Fruit fly (Drosophila melanogaster) whole organism, embryonic: ENCODE results near the gene CG14096.

Source experiments
- Ada2b ChIP-seq: fragments of 200-800 bp; sonication (Bioruptor generic); IDR thresholded peaks from 2 replicates; pipeline ENCODE4 v1.3.6; 2022; ENCODE audit warnings: missing biosample characterization, missing genetic modification characterization
- Atf3 ChIP-seq: fragments of 200-800 bp; sonication (Bioruptor generic); optimal IDR thresholded peaks from 3 replicates; lab custom pipeline; 2016; ENCODE audit warnings: missing biosample characterization, missing genetic modification characterization
- Atf6 ChIP-seq: fragments of 200-800 bp; sonication (Bioruptor generic); IDR thresholded peaks from 2 replicates; pipeline ENCODE4 v1.3.6; 2022; ENCODE audit warnings: missing biosample characterization, missing genetic modification characterization
- CG10366 ChIP-seq: fragments of 200-800 bp; sonication (Bioruptor generic); IDR thresholded peaks from 2 replicates; pipeline ENCODE4 v1.3.6; 2022; ENCODE audit warnings: missing biosample characterization, missing genetic modification characterization
- CG12659 ChIP-seq: fragments of 200-800 bp; sonication (Bioruptor generic); optimal IDR thresholded peaks from 3 replicates; lab custom pipeline; 2017; ENCODE audit warnings: mild to moderate bottlenecking, missing biosample characterization, missing genetic modification reagents, missing genetic modification characterization
- CG14050 ChIP-seq: fragments of 200-800 bp; sonication (Bioruptor generic); IDR thresholded peaks from 3 replicates; pipeline ENCODE4 v1.3.6; 2022; ENCODE audit warnings: missing biosample characterization, missing genetic modification characterization
- CG17612 ChIP-seq: fragments of 200-800 bp; sonication (Bioruptor generic); IDR thresholded peaks from 2 replicates; pipeline ENCODE4 v1.3.6; 2022; ENCODE audit warnings: missing biosample characterization, missing genetic modification characterization
- CG18764 ChIP-seq: fragments of 200-800 bp; sonication (Bioruptor generic); optimal IDR thresholded peaks from 3 replicates; lab custom pipeline; 2016; ENCODE audit warnings: missing biosample characterization, missing genetic modification characterization
- CG2875 ChIP-seq: fragments of 200-800 bp; sonication (Bioruptor generic); optimal IDR thresholded peaks from 2 replicates; lab custom pipeline; 2017; ENCODE audit warnings: missing biosample characterization, mild to moderate bottlenecking, missing genetic modification characterization, missing genetic modification reagents
- CG30431 ChIP-seq: fragments of 200-800 bp; sonication (Bioruptor generic); optimal IDR thresholded peaks from 2 replicates; lab custom pipeline; 2017; ENCODE audit warnings: missing biosample characterization, missing genetic modification characterization
- CG32772 ChIP-seq: fragments of 200-800 bp; sonication (Bioruptor generic); IDR thresholded peaks from 2 replicates; pipeline ENCODE4 v1.3.6; 2022; ENCODE audit warnings: missing biosample characterization, missing genetic modification characterization
- CG3995 ChIP-seq: fragments of 200-800 bp; sonication (Bioruptor generic); optimal IDR thresholded peaks from 3 replicates; lab custom pipeline; 2016; ENCODE audit warnings: missing biosample characterization, missing genetic modification characterization
- CG4617 ChIP-seq: fragments of 200-800 bp; sonication (Bioruptor generic); optimal IDR thresholded peaks from 3 replicates; lab custom pipeline; 2016; ENCODE audit warnings: missing biosample characterization, missing genetic modification characterization, borderline replicate concordance
- CG5953 ChIP-seq: fragments of 200-800 bp; sonication (Bioruptor generic); IDR thresholded peaks from 2 replicates; pipeline ENCODE4 v1.3.6; 2022; ENCODE audit warnings: missing biosample characterization, missing genetic modification characterization
- CG7372 ChIP-seq: fragments of 200-800 bp; sonication (Bioruptor generic); IDR thresholded peaks from 2 replicates; pipeline ENCODE4 v1.3.6; 2022; ENCODE audit warnings: missing biosample characterization, missing genetic modification characterization
- CG7556 ChIP-seq: fragments of 200-800 bp; sonication (Bioruptor generic); optimal IDR thresholded peaks from 2 replicates; lab custom pipeline; 2017; ENCODE audit warnings: missing biosample characterization, mild to moderate bottlenecking, missing genetic modification characterization
- CG7786 ChIP-seq: fragments of 200-800 bp; sonication (Bioruptor generic); optimal IDR thresholded peaks from 2 replicates; lab custom pipeline; 2016; ENCODE audit warnings: missing biosample characterization, missing genetic modification characterization
- CG7963 ChIP-seq: fragments of 200-800 bp; sonication (Bioruptor generic); IDR thresholded peaks from 3 replicates; pipeline ENCODE4 v1.3.6; 2022; ENCODE audit warnings: missing biosample characterization, missing genetic modification characterization; ENCODE audit not compliant: partially characterized antibody
- CG9215 ChIP-seq: fragments of 200-800 bp; sonication (Bioruptor generic); IDR thresholded peaks from 2 replicates; pipeline ENCODE4 v1.3.6; 2022; ENCODE audit warnings: missing biosample characterization, missing genetic modification characterization
- CG9932 ChIP-seq: fragments of 200-800 bp; sonication (Bioruptor generic); IDR thresholded peaks from 2 replicates; pipeline ENCODE4 v1.3.6; 2022; ENCODE audit warnings: missing biosample characterization, missing genetic modification characterization
- Dad ChIP-seq: fragments of 200-800 bp; sonication (Bioruptor generic); optimal IDR thresholded peaks from 3 replicates; lab custom pipeline; 2016; ENCODE audit warnings: missing biosample characterization, missing genetic modification characterization
- Dref ChIP-seq: fragments of 200-800 bp; sonication (Bioruptor generic); IDR thresholded peaks from 2 replicates; pipeline ENCODE4 v1.3.6; 2022; ENCODE audit warnings: missing biosample characterization, missing genetic modification characterization
- Eip74EF ChIP-seq, 2 experiments: fragments of 200-800 bp in 1 of 2; fragments of >200 bp in 1 of 2; sonication (Bioruptor generic) in 1 of 2; optimal IDR thresholded peaks; 2 replicates each; lab custom pipeline; 2017 to 2019; ENCODE audit warnings: missing biosample characterization in 2 of 2, missing genetic modification characterization in 2 of 2, mild to moderate bottlenecking in 1 of 2, moderate library complexity in 1 of 2
- H15 ChIP-seq: fragments of 200-800 bp; sonication (Bioruptor generic); IDR thresholded peaks from 3 replicates; pipeline ENCODE4 v1.3.6; 2022; ENCODE audit warnings: missing biosample characterization, missing genetic modification characterization
- HLH4C ChIP-seq: fragments of 200-800 bp; sonication (Bioruptor generic); IDR thresholded peaks from 3 replicates; pipeline ENCODE4 v1.3.6; 2022; ENCODE audit warnings: missing biosample characterization, missing genetic modification characterization; ENCODE audit not compliant: partially characterized antibody
- Hmr ChIP-seq: fragments of 200-800 bp; sonication (Bioruptor generic); optimal IDR thresholded peaks from 3 replicates; lab custom pipeline; 2017; ENCODE audit warnings: mild to moderate bottlenecking, missing biosample characterization, missing genetic modification reagents, missing genetic modification characterization
- Hr51 ChIP-seq, 2 experiments: fragments of 200-800 bp; sonication (Bioruptor generic); optimal IDR thresholded peaks; 2 replicates in 1 of 2; 3 replicates in 1 of 2; lab custom pipeline; 2016 to 2018; ENCODE audit warnings: missing biosample characterization in 2 of 2, missing genetic modification characterization in 2 of 2, mild to moderate bottlenecking in 1 of 2, moderate library complexity in 1 of 2
- Myb ChIP-seq: fragments of 200-800 bp; sonication (Bioruptor generic); optimal IDR thresholded peaks from 2 replicates; lab custom pipeline; 2016; ENCODE audit warnings: missing biosample characterization, missing genetic modification characterization
- Nf-YA ChIP-seq: fragments of 200-800 bp; sonication (Bioruptor generic); IDR thresholded peaks from 2 replicates; pipeline ENCODE4 v1.3.6; 2022; ENCODE audit warnings: missing biosample characterization, missing genetic modification characterization
- ac ChIP-seq: fragments of 200-800 bp; sonication (Bioruptor generic); optimal IDR thresholded peaks from 3 replicates; lab custom pipeline; 2017; ENCODE audit warnings: missing biosample characterization, mild to moderate bottlenecking, missing genetic modification characterization
- al ChIP-seq: fragments of 200-800 bp; sonication (Bioruptor generic); IDR thresholded peaks from 2 replicates; pipeline ENCODE4 v1.3.6; 2022; ENCODE audit warnings: missing biosample characterization, missing genetic modification characterization
- az2 ChIP-seq: fragments of 200-800 bp; sonication (Bioruptor generic); optimal IDR thresholded peaks from 3 replicates; lab custom pipeline; 2016; ENCODE audit warnings: missing biosample characterization, missing genetic modification characterization
- bbx ChIP-seq: fragments of 200-800 bp; sonication (Bioruptor generic); IDR thresholded peaks from 2 replicates; pipeline ENCODE4 v1.3.6; 2022; ENCODE audit warnings: missing biosample characterization, missing genetic modification characterization; ENCODE audit not compliant: partially characterized antibody
- bsh ChIP-seq, 2 experiments: fragments of 200-800 bp; sonication (Bioruptor generic); optimal IDR thresholded peaks; 2 replicates each; lab custom pipeline; 2017 to 2018; ENCODE audit warnings: mild to moderate bottlenecking in 2 of 2, missing biosample characterization in 2 of 2, missing genetic modification characterization in 2 of 2, moderate library complexity in 1 of 2
- da ChIP-seq: fragments of 200-800 bp; sonication (Bioruptor generic); optimal IDR thresholded peaks from 2 replicates; lab custom pipeline; 2016; ENCODE audit warnings: missing biosample characterization, missing genetic modification characterization
- ems ChIP-seq: fragments of 200-800 bp; sonication (Bioruptor generic); optimal IDR thresholded peaks from 3 replicates; lab custom pipeline; 2016; ENCODE audit warnings: missing biosample characterization, missing genetic modification characterization
- en ChIP-seq: fragments of 200-800 bp; sonication (Bioruptor generic); optimal IDR thresholded peaks from 2 replicates; lab custom pipeline; 2016; ENCODE audit warnings: missing biosample characterization, missing genetic modification characterization
- gt ChIP-seq: fragments of 200-800 bp; sonication (Bioruptor generic); IDR thresholded peaks from 2 replicates; pipeline ENCODE4 v1.3.6; 2022; ENCODE audit warnings: missing biosample characterization, missing genetic modification characterization
- hb ChIP-seq: fragments of 200-800 bp; sonication (Bioruptor generic); IDR thresholded peaks from 3 replicates; pipeline ENCODE4 v1.3.6; 2022; ENCODE audit warnings: missing biosample characterization, missing genetic modification characterization; ENCODE audit not compliant: partially characterized antibody
- her ChIP-seq: fragments of 200-800 bp; sonication (Bioruptor generic); optimal IDR thresholded peaks from 2 replicates; lab custom pipeline; 2016; ENCODE audit warnings: missing biosample characterization, missing genetic modification characterization
- ind ChIP-seq: fragments of 200-800 bp; sonication (Bioruptor generic); optimal IDR thresholded peaks from 3 replicates; lab custom pipeline; 2016; ENCODE audit warnings: missing biosample characterization, missing genetic modification characterization
- kni ChIP-seq: fragments of 200-800 bp; sonication (Bioruptor generic); optimal IDR thresholded peaks from 3 replicates; lab custom pipeline; 2017; ENCODE audit warnings: mild to moderate bottlenecking, missing biosample characterization, missing genetic modification reagents, missing genetic modification characterization
- lilli ChIP-seq: fragments of 200-800 bp; sonication (Bioruptor generic); optimal IDR thresholded peaks from 3 replicates; lab custom pipeline; 2016; ENCODE audit warnings: missing biosample characterization, missing genetic modification characterization
- lov ChIP-seq, 2 experiments: fragments of 200-800 bp in 1 of 2; fragments of >200 bp in 1 of 2; sonication (Bioruptor generic) in 1 of 2; IDR thresholded peaks in 1 of 2; optimal IDR thresholded peaks in 1 of 2; 2 replicates in 1 of 2; 3 replicates in 1 of 2; pipeline versions ENCODE4 v1.3.6 to Lab custom; 2017 to 2022; ENCODE audit warnings: missing biosample characterization in 1 of 2, missing genetic modification characterization in 1 of 2
- pnt ChIP-seq: fragments of 200-800 bp; sonication (Bioruptor generic); optimal IDR thresholded peaks from 3 replicates; lab custom pipeline; 2016; ENCODE audit warnings: missing biosample characterization, missing genetic modification characterization
- schlank ChIP-seq: fragments of 200-800 bp; sonication (Bioruptor generic); optimal IDR thresholded peaks from 2 replicates; lab custom pipeline; 2018; ENCODE audit warnings: missing biosample characterization, mild to moderate bottlenecking, missing genetic modification characterization
- trh ChIP-seq: fragments of 200-800 bp; sonication (Bioruptor generic); optimal IDR thresholded peaks from 2 replicates; lab custom pipeline; 2016; ENCODE audit warnings: missing biosample characterization, missing genetic modification characterization
- tup ChIP-seq: fragments of 200-800 bp; sonication (Bioruptor generic); optimal IDR thresholded peaks from 2 replicates; lab custom pipeline; 2016; ENCODE audit warnings: missing biosample characterization, mild to moderate bottlenecking, missing genetic modification characterization, moderate library complexity
- wek ChIP-seq: fragments of 200-800 bp; sonication (Bioruptor generic); optimal IDR thresholded peaks from 3 replicates; lab custom pipeline; 2018; ENCODE audit warnings: missing biosample characterization, mild to moderate bottlenecking, missing genetic modification characterization, moderate library complexity
- zfh2 ChIP-seq: fragments of 200-800 bp; sonication (Bioruptor generic); optimal IDR thresholded peaks from 2 replicates; lab custom pipeline; 2016; ENCODE audit warnings: missing biosample characterization, missing genetic modification characterization

CG14096 gene

DNA sequence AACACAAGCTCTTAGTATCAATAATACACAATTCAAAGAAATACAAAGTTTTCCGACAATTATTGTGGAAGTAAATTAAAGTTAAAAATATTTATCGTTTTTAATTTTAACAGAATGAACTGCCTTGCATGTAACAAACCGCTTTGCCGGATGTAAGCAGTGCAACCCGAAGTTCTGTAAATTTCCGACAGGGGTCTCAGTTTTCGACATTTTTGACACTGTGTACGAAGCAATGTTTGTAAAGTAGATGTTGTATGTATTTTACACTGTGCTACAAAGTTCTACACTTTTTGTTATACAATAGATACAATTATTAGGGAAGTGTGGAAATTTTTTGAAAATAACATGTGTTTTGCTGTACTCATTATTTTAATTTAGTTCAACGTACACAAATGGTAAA lies 49.7 kb upstream of the CG14096 start (continued):
- TF ChIP-seq CG5953: peak; percentile 87
- TF ChIP-seq CG7963 (GFP tag; lab: Robert Waterston, UW): no peak
- TF ChIP-seq zfh2 (GFP tag; lab: Kevin White, UChicago): peak; percentile 81
- TF ChIP-seq bsh (GFP tag; optimal IDR thresholded peaks at IDR 0.05; lab: Kevin White, UChicago): no peak
- peak; percentile 89 for TF ChIP-seq CG18764 (GFP tag; lab: Kevin White, UChicago)
- peak; percentile 93 for TF ChIP-seq CG32772 (GFP tag; lab: Robert Waterston, UW)
- peak; percentile 97 for TF ChIP-seq H15
- peak; percentile 90 for TF ChIP-seq en (GFP tag; lab: Kevin White, UChicago)
- peak; percentile 85 for TF ChIP-seq CG2875 (GFP tag; lab: Kevin White, UChicago)
- no peak for TF ChIP-seq tup (GFP tag; lab: Kevin White, UChicago)
- TF ChIP-seq wek (GFP tag; lab: Kevin White, UChicago): peak; percentile 76
- peak; percentile 75 for TF ChIP-seq kni (GFP tag; lab: Kevin White, UChicago)
- peak; percentile 80; the same call in 1 of the 2 replicates for TF ChIP-seq Ada2b (GFP tag; lab: Robert Waterston, UW)
- peak; percentile 81 for TF ChIP-seq schlank (tag; lab: Kevin White, UChicago)
- TF ChIP-seq CG30431 (GFP tag; lab: Kevin White, UChicago): peak; percentile 91
- peak; percentile 69 to 77 for TF ChIP-seq Hr51 (GFP tag; optimal IDR thresholded peaks at IDR 0.05; lab: Kevin White, UChicago)
- TF ChIP-seq hb (GFP tag; lab: Robert Waterston, UW): no peak
- peak; percentile 45; the same call in 1 of the 3 replicates for TF ChIP-seq HLH4C (GFP tag; lab: Robert Waterston, UW)
- TF ChIP-seq az2 (GFP tag; lab: Kevin White, UChicago): peak; percentile 75
- peak; percentile 92 for TF ChIP-seq Hmr (GFP tag; lab: Kevin White, UChicago)
- peak; percentile 89 for TF ChIP-seq pnt (GFP tag; lab: Kevin White, UChicago)
- no peak for TF ChIP-seq lov (optimal IDR thresholded peaks at IDR 0.05; lab: Kevin White, UChicago)
- TF ChIP-seq lov (GFP tag; IDR thresholded peaks at IDR 0.05; lab: Robert Waterston, UW): peak; percentile 95
- TF ChIP-seq Atf6 (GFP tag; lab: Robert Waterston, UW): peak; percentile 69
- peak; percentile 78 for TF ChIP-seq CG17612 (GFP tag; lab: Robert Waterston, UW)
- peak; percentile 33 for TF ChIP-seq CG4617 (GFP tag; lab: Kevin White, UChicago)
- TF ChIP-seq gt (GFP tag; lab: Robert Waterston, UW): peak; percentile 84
- peak; percentile 70 for TF ChIP-seq lilli (GFP tag; lab: Kevin White, UChicago)
- TF ChIP-seq CG12659: peak; percentile 81
- TF ChIP-seq Myb (GFP tag; lab: Kevin White, UChicago): peak; percentile 81
- no peak for TF ChIP-seq Eip74EF (GFP tag; optimal IDR thresholded peaks at IDR 0.05; lab: Kevin White, UChicago)
- TF ChIP-seq CG3995: peak; percentile 59
- peak; percentile 84 for TF ChIP-seq her
- TF ChIP-seq Atf3 (GFP tag; lab: Kevin White, UChicago): peak; percentile 79
- peak; percentile 79 for TF ChIP-seq Nf-YA
- peak; percentile 91 for TF ChIP-seq CG7372
- TF ChIP-seq CG9215: peak; percentile 80
- TF ChIP-seq trh (GFP tag; lab: Kevin White, UChicago): peak; percentile 88
- TF ChIP-seq ems (GFP tag; lab: Kevin White, UChicago): peak; percentile 89
- no peak for TF ChIP-seq CG7556 (GFP tag; lab: Kevin White, UChicago)
- TF ChIP-seq Dad (GFP tag; lab: Kevin White, UChicago): peak; percentile 92
- TF ChIP-seq ac (GFP tag; lab: Kevin White, UChicago): peak; percentile 27
- peak; percentile 91 for TF ChIP-seq al (GFP tag; lab: Robert Waterston, UW)
- peak; percentile 87 for TF ChIP-seq ind (GFP tag; lab: Kevin White, UChicago)
- TF ChIP-seq CG10366 (GFP tag; lab: Robert Waterston, UW): peak; percentile 91
- TF ChIP-seq bbx (GFP tag; lab: Robert Waterston, UW): peak; percentile 53; the same call in 1 of the 2 replicates
- TF ChIP-seq da (GFP tag; lab: Kevin White, UChicago): peak; percentile 74
- TF ChIP-seq Dref (GFP tag; lab: Robert Waterston, UW): peak; percentile 48
- TF ChIP-seq CG14050 (GFP tag; lab: Robert Waterston, UW): peak; percentile 73; the same call in 2 of the 3 replicates
- TF ChIP-seq CG7786: peak; percentile 71
- TF ChIP-seq CG9932 (GFP tag; lab: Robert Waterston, UW): peak; percentile 92
